Worm (Caenorhabditis elegans) whole organism, L3 larva: ENCODE results near the gene F21A3.4.

Source experiments
- R02D3.7 ChIP-seq: fragments of 150-350 bp; optimal IDR thresholded peaks from 2 replicates; lab custom pipeline; 2014; ENCODE audit warnings: missing biosample characterization, missing genetic modification characterization
- aly-2 ChIP-seq: fragments of 150-350 bp; optimal IDR thresholded peaks from 2 replicates; lab custom pipeline; 2014; ENCODE audit warnings: missing biosample characterization, missing genetic modification characterization
- ama-1 ChIP-seq: fragments of 150-350 bp; optimal IDR thresholded peaks from 2 replicates; lab custom pipeline; 2018
- ceh-16 ChIP-seq: sonication (generic microtip); optimal IDR thresholded peaks from 2 replicates; lab custom pipeline; 2017; ENCODE audit warnings: missing biosample characterization, missing genetic modification characterization
- ceh-82 ChIP-seq: fragments of 150-350 bp; optimal IDR thresholded peaks from 2 replicates; lab custom pipeline; 2014; ENCODE audit warnings: missing biosample characterization, missing genetic modification characterization
- ceh-9 ChIP-seq: sonication (generic microtip); optimal IDR thresholded peaks from 2 replicates; lab custom pipeline; 2018; ENCODE audit warnings: missing biosample characterization, missing genetic modification characterization
- daf-12 ChIP-seq: fragments of 150-350 bp; optimal IDR thresholded peaks from 2 replicates; lab custom pipeline; 2014; ENCODE audit warnings: missing biosample characterization, missing genetic modification reagents, missing genetic modification characterization
- egl-5 ChIP-seq: fragments of 150-350 bp; optimal IDR thresholded peaks from 2 replicates; lab custom pipeline; 2017; ENCODE audit warnings: missing biosample characterization, missing genetic modification reagents, missing genetic modification characterization, inconsistent platforms
- elt-1 ChIP-seq: fragments of 150-350 bp; optimal IDR thresholded peaks from 2 replicates; lab custom pipeline; 2014; ENCODE audit warnings: missing biosample characterization, missing genetic modification characterization
- elt-2 ChIP-seq: sonication (generic microtip); optimal IDR thresholded peaks from 2 replicates; lab custom pipeline; 2016; ENCODE audit warnings: missing genetic modification reagents, mild to moderate bottlenecking, missing genetic modification characterization, missing compliant biosample characterization
- elt-3 ChIP-seq, 3 experiments: fragments of 150-350 bp in 1 of 3; sonication (generic microtip) in 2 of 3; optimal IDR thresholded peaks; 2 replicates in 2 of 3; 4 replicates in 1 of 3; lab custom pipeline; 2014 to 2017; ENCODE audit warnings: missing biosample characterization in 3 of 3, missing genetic modification characterization in 3 of 3
- eor-1 ChIP-seq, 2 experiments: fragments of 150-350 bp; optimal IDR thresholded peaks; 2 replicates each; lab custom pipeline; 2014 to 2018; ENCODE audit warnings: missing biosample characterization in 2 of 2, missing genetic modification characterization in 2 of 2
- fkh-10 ChIP-seq: sonication (generic microtip); optimal IDR thresholded peaks from 2 replicates; lab custom pipeline; 2017; ENCODE audit warnings: missing biosample characterization, missing genetic modification reagents, missing genetic modification characterization
- fkh-2 ChIP-seq: fragments of 150-350 bp; optimal IDR thresholded peaks from 2 replicates; lab custom pipeline; 2014; ENCODE audit warnings: missing biosample characterization, missing genetic modification reagents, missing genetic modification characterization
- fos-1 ChIP-seq: fragments of 150-350 bp; optimal IDR thresholded peaks from 2 replicates; lab custom pipeline; 2014; ENCODE audit warnings: missing biosample characterization, missing genetic modification characterization
- hmg-11 ChIP-seq: sonication (generic microtip); optimal IDR thresholded peaks from 2 replicates; lab custom pipeline; 2016; ENCODE audit warnings: missing genetic modification characterization, missing compliant biosample characterization
- jun-1 ChIP-seq: fragments of 150-350 bp; optimal IDR thresholded peaks from 2 replicates; lab custom pipeline; 2014; ENCODE audit warnings: missing biosample characterization, missing genetic modification reagents, missing genetic modification characterization
- lin-15B ChIP-seq: fragments of 150-350 bp; optimal IDR thresholded peaks from 2 replicates; lab custom pipeline; 2014; ENCODE audit warnings: missing biosample characterization, missing genetic modification characterization
- lin-39 ChIP-seq: fragments of 150-350 bp; optimal IDR thresholded peaks from 2 replicates; lab custom pipeline; 2018; ENCODE audit warnings: missing biosample characterization, missing genetic modification reagents, missing genetic modification characterization
- lsy-12 ChIP-seq: sonication (generic microtip); optimal IDR thresholded peaks from 2 replicates; lab custom pipeline; 2016; ENCODE audit warnings: mild to moderate bottlenecking, missing genetic modification characterization, missing compliant biosample characterization
- mdl-1 ChIP-seq: fragments of 150-350 bp; optimal IDR thresholded peaks from 2 replicates; lab custom pipeline; 2014; ENCODE audit warnings: missing biosample characterization, missing genetic modification characterization
- nfya-1 ChIP-seq: sonication (generic microtip); optimal IDR thresholded peaks from 2 replicates; lab custom pipeline; 2017; ENCODE audit warnings: missing genetic modification characterization, mild to moderate bottlenecking, missing compliant biosample characterization, antibody characterized with exemption, moderate library complexity; ENCODE audit not compliant: insufficient read depth
- nhr-11 ChIP-seq: fragments of 150-350 bp; optimal IDR thresholded peaks from 2 replicates; lab custom pipeline; 2014; ENCODE audit warnings: missing biosample characterization, missing genetic modification characterization
- nhr-12 ChIP-seq: fragments of 150-350 bp; optimal IDR thresholded peaks from 2 replicates; lab custom pipeline; 2014; ENCODE audit warnings: missing biosample characterization, missing genetic modification characterization
- nhr-23 ChIP-seq: fragments of 150-350 bp; optimal IDR thresholded peaks from 2 replicates; lab custom pipeline; 2014; ENCODE audit warnings: missing biosample characterization, missing genetic modification reagents, missing genetic modification characterization
- nhr-237 ChIP-seq: fragments of 150-350 bp; optimal IDR thresholded peaks from 2 replicates; lab custom pipeline; 2014; ENCODE audit warnings: missing biosample characterization, missing genetic modification characterization
- nhr-25 ChIP-seq: sonication (generic microtip); optimal IDR thresholded peaks from 2 replicates; lab custom pipeline; 2017; ENCODE audit warnings: missing biosample characterization, missing genetic modification characterization
- nhr-28 ChIP-seq: fragments of 150-350 bp; optimal IDR thresholded peaks from 2 replicates; lab custom pipeline; 2014; ENCODE audit warnings: missing biosample characterization, missing genetic modification characterization
- nhr-43 ChIP-seq: sonication (generic microtip); optimal IDR thresholded peaks from 2 replicates; lab custom pipeline; 2016; ENCODE audit warnings: mild to moderate bottlenecking, missing genetic modification characterization, missing compliant biosample characterization; ENCODE audit not compliant: poor library complexity, severe bottlenecking
- nhr-67 ChIP-seq: fragments of 150-350 bp; optimal IDR thresholded peaks from 2 replicates; lab custom pipeline; 2014; ENCODE audit warnings: missing biosample characterization, missing genetic modification characterization
- nhr-77 ChIP-seq: fragments of 150-350 bp; optimal IDR thresholded peaks from 2 replicates; lab custom pipeline; 2014; ENCODE audit warnings: missing biosample characterization, missing genetic modification characterization
- pha-4 ChIP-seq: fragments of 150-350 bp; optimal IDR thresholded peaks from 2 replicates; lab custom pipeline; 2014; ENCODE audit warnings: missing biosample characterization, missing genetic modification reagents, missing genetic modification characterization
- pqm-1 ChIP-seq: fragments of 150-350 bp; optimal IDR thresholded peaks from 2 replicates; lab custom pipeline; 2017; ENCODE audit warnings: missing biosample characterization, missing genetic modification characterization, inconsistent platforms
- sea-2 ChIP-seq: fragments of 150-350 bp; sonication (generic microtip); optimal IDR thresholded peaks from 4 replicates; lab custom pipeline; 2014; ENCODE audit warnings: missing biosample characterization, missing genetic modification reagents, missing genetic modification characterization
- skn-1 ChIP-seq: fragments of 150-350 bp; optimal IDR thresholded peaks from 2 replicates; lab custom pipeline; 2014; ENCODE audit warnings: missing biosample characterization, missing genetic modification characterization
- snpc-4 ChIP-seq: fragments of 150-350 bp; optimal IDR thresholded peaks from 2 replicates; lab custom pipeline; 2014; ENCODE audit warnings: missing biosample characterization, missing genetic modification characterization
- tbx-2 ChIP-seq: sonication (generic microtip); optimal IDR thresholded peaks from 2 replicates; lab custom pipeline; 2016; ENCODE audit warnings: mild to moderate bottlenecking, missing genetic modification characterization, missing compliant biosample characterization
- unc-62 ChIP-seq: fragments of 150-350 bp; sonication (generic microtip); optimal IDR thresholded peaks from 4 replicates; lab custom pipeline; 2014; ENCODE audit warnings: missing biosample characterization, missing genetic modification reagents, missing genetic modification characterization
- ztf-11 ChIP-seq: fragments of 150-350 bp; optimal IDR thresholded peaks from 2 replicates; lab custom pipeline; 2014; ENCODE audit warnings: missing biosample characterization, missing genetic modification characterization
- ztf-4 ChIP-seq: fragments of 150-350 bp; optimal IDR thresholded peaks from 2 replicates; lab custom pipeline; 2014; ENCODE audit warnings: missing biosample characterization, missing genetic modification characterization

Gene F21A3.4

ce11 chrV:15553869-15554268 is 17.4 kb downstream of the F21A3.4 start:
- no peak for TF ChIP-seq fos-1 (tag; lab: Kevin White, UChicago)
- no peak for TF ChIP-seq snpc-4 (tag; lab: Kevin White, UChicago)
- no peak for TF ChIP-seq nhr-11 (tag; lab: Kevin White, UChicago)
- no peak for TF ChIP-seq egl-5 (tag; lab: Kevin White, UChicago)
- TF ChIP-seq ceh-9 (tag; lab: Kevin White, UChicago), result no peak
- TF ChIP-seq ztf-11, result no peak
- TF ChIP-seq elt-1 (tag; lab: Kevin White, UChicago), result no peak
- no peak for TF ChIP-seq nhr-25 (tag; lab: Kevin White, UChicago)
- TF ChIP-seq pqm-1 (tag; lab: Kevin White, UChicago), result peak; percentile 16
- no peak for TF ChIP-seq ztf-4 (tag; lab: Kevin White, UChicago)
- no peak for TF ChIP-seq mdl-1 (tag; lab: Kevin White, UChicago)
- no peak for TF ChIP-seq nhr-23 (tag; lab: Kevin White, UChicago)
- no peak for TF ChIP-seq nhr-67 (tag; lab: Kevin White, UChicago)
- no peak for TF ChIP-seq pha-4 (tag; lab: Kevin White, UChicago)
- TF ChIP-seq hmg-11 (tag; lab: Kevin White, UChicago), result peak; percentile 43
- peak; percentile 20 for TF ChIP-seq nhr-43 (tag; lab: Kevin White, UChicago)
- TF ChIP-seq nfya-1 (tag; lab: Kevin White, UChicago), result peak; percentile 38
- no peak for TF ChIP-seq nhr-77 (tag; lab: Kevin White, UChicago)
- TF ChIP-seq elt-3 (tag; optimal IDR thresholded peaks at IDR 0.05; lab: Kevin White, UChicago), result no peak
- peak; percentile 6 for TF ChIP-seq elt-2 (tag; lab: Kevin White, UChicago)
- no peak for TF ChIP-seq nhr-28 (tag; lab: Kevin White, UChicago)
- TF ChIP-seq skn-1 (tag; lab: Kevin White, UChicago), result no peak
- no peak for TF ChIP-seq fkh-2 (tag; lab: Kevin White, UChicago)
- TF ChIP-seq ceh-16, result no peak

ce11 chrV:15559047-15559446 is 22.6 kb downstream of the F21A3.4 start, which contains the start of gene acr-18:
Gene acr-18, minus strand, starts transcription at chrV:15559147.
- TF ChIP-seq lin-39, result no peak
- no peak for TF ChIP-seq R02D3.7 (tag; lab: Kevin White, UChicago)
- no peak for TF ChIP-seq pha-4 (tag; lab: Kevin White, UChicago)
- TF ChIP-seq nhr-12 (tag; lab: Kevin White, UChicago), result no peak

ce11 chrV:15559729-15560128 is 23.3 kb downstream of the F21A3.4 start:
- no peak for TF ChIP-seq ceh-82 (tag; lab: Kevin White, UChicago)
- peak; percentile 0 for TF ChIP-seq elt-1 (tag; lab: Kevin White, UChicago)

- TF ChIP-seq nfya-1 (tag; lab: Kevin White, UChicago) (peak; percentile 51), fos-1 (tag; lab: Kevin White, UChicago) (no peak)
Measured at ce11 chrV:15562541-15562940, 26.1 kb downstream of the F21A3.4 start.

- no peak for TF ChIP-seq ama-1 (lab: Kevin White, UChicago)
- TF ChIP-seq fkh-10 (GFP tag; lab: Kevin White, UChicago), result peak; percentile 80
Measured at ce11 chrV:15563477-15563876, 27.1 kb downstream of the F21A3.4 start.

ce11 chrV:15563985-15564384 is 27.6 kb downstream of the F21A3.4 start:
- TF ChIP-seq lsy-12 (tag; lab: Kevin White, UChicago) (no peak), nhr-12 (tag; lab: Kevin White, UChicago) (no peak), pha-4 (tag; lab: Kevin White, UChicago) (peak; percentile 66), fos-1 (tag; lab: Kevin White, UChicago) (no peak), elt-3 (tag; optimal IDR thresholded peaks at IDR 0.05; lab: Kevin White, UChicago) (no peak), mdl-1 (tag; lab: Kevin White, UChicago) (no peak), pqm-1 (tag; lab: Kevin White, UChicago) (peak; percentile 84), nhr-25 (tag; lab: Kevin White, UChicago) (no peak), ztf-11 (no peak), daf-12 (tag; lab: Kevin White, UChicago) (no peak), eor-1 (tag; optimal IDR thresholded peaks at IDR 0.05; lab: Kevin White, UChicago) (no peak), lin-15B (tag; lab: Kevin White, UChicago) (no peak), nhr-237 (no peak), nhr-67 (tag; lab: Kevin White, UChicago) (no peak), aly-2 (tag; lab: Kevin White, UChicago) (no peak), ztf-4 (tag; lab: Kevin White, UChicago) (no peak), jun-1 (tag; lab: Kevin White, UChicago) (peak; percentile 60), nhr-23 (tag; lab: Kevin White, UChicago) (peak; percentile 31), elt-1 (tag; lab: Kevin White, UChicago) (no peak), ceh-16 (no peak), ceh-82 (tag; lab: Kevin White, UChicago) (no peak), unc-62 (no peak), ceh-9 (tag; lab: Kevin White, UChicago) (no peak), skn-1 (tag; lab: Kevin White, UChicago) (no peak), nhr-77 (tag; lab: Kevin White, UChicago) (no peak), tbx-2 (no peak), sea-2 (GFP tag; lab: Kevin White, UChicago) (no peak), snpc-4 (tag; lab: Kevin White, UChicago) (no peak), R02D3.7 (tag; lab: Kevin White, UChicago) (peak; percentile 37), nhr-11 (tag; lab: Kevin White, UChicago) (no peak)
